Worm (Caenorhabditis elegans) whole organism, early embryonic: ENCODE measurements around the gene trpp-11.

Source experiments
- ama-1 ChIP-seq: fragments of 150-350 bp; optimal IDR thresholded peaks from 2 replicates; lab custom pipeline; 2014
- hmbx-1 ChIP-seq: sonication (generic microtip); optimal IDR thresholded peaks from 2 replicates; lab custom pipeline; 2016; ENCODE audit warnings: mild to moderate bottlenecking, missing genetic modification characterization, missing compliant biosample characterization
- pes-1 ChIP-seq: fragments of 200-800 bp; sonication (Bioruptor generic); IDR thresholded peaks from 2 replicates; pipeline ENCODE4 v1.3.6; 2022; ENCODE audit warnings: missing genetic modification reagents, missing genetic modification characterization, missing compliant biosample characterization
- scrt-1 ChIP-seq: fragments of 200-800 bp; sonication (Bioruptor generic); IDR thresholded peaks from 2 replicates; pipeline ENCODE4 v1.3.6; 2022; ENCODE audit warnings: missing genetic modification characterization, missing compliant biosample characterization

DNA sequence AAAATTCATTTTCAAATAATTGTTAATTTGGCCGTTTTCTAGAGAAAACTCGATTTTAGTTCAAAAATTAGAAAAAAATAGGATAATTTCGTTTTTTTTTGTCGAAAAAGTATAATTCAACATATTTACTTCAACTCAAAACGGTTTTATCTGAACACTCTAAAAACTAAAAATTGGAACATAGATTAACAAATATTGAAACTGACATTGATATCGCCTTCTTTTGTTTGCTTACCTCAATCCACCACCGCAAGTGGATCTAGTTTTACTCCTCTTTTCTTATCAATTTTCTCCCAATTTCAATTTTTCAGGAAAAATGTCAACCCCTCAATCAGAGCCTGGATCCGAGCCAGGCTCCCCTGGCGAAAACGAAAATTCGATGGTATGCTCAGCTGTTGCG, 30.1 kb upstream of the trpp-11 start, which contains the start of gene ptl-1:
- TF ChIP-seq hmbx-1 (tag; lab: Kevin White, UChicago) (no peak), pes-1 (GFP tag; lab: Robert Waterston, UW) (no peak), scrt-1 (GFP tag; lab: Robert Waterston, UW) (no peak), ama-1 (lab: Kevin White, UChicago) (no peak)
